Worm (Caenorhabditis elegans) whole organism, L2 larva: ENCODE results near the gene nekl-4.

Experiments
- C34F6.9 ChIP-seq: fragments of 150-350 bp; optimal IDR thresholded peaks from 2 replicates; lab custom pipeline; 2014; ENCODE audit warnings: missing biosample characterization, missing genetic modification characterization
- F13H6.1 ChIP-seq: sonication (generic microtip); optimal IDR thresholded peaks from 2 replicates; lab custom pipeline; 2016; ENCODE audit warnings: missing genetic modification characterization, missing compliant biosample characterization
- R02D3.7 ChIP-seq: fragments of 150-350 bp; optimal IDR thresholded peaks from 2 replicates; lab custom pipeline; 2014; ENCODE audit warnings: missing biosample characterization, missing genetic modification characterization
- Y55F3AM.14 ChIP-seq: fragments of 200-800 bp; sonication (Bioruptor generic); optimal IDR thresholded peaks from 2 replicates; lab custom pipeline; 2018; ENCODE audit warnings: mild to moderate bottlenecking, missing genetic modification characterization, missing compliant biosample characterization
- ZK546.5 ChIP-seq: sonication (generic microtip); optimal IDR thresholded peaks from 2 replicates; lab custom pipeline; 2017; ENCODE audit warnings: missing biosample characterization, missing genetic modification characterization
- alr-1 ChIP-seq: fragments of 150-350 bp; optimal IDR thresholded peaks from 2 replicates; lab custom pipeline; 2014; ENCODE audit warnings: missing biosample characterization, missing genetic modification characterization
- aly-2 ChIP-seq: fragments of 150-350 bp; optimal IDR thresholded peaks from 2 replicates; lab custom pipeline; 2014; ENCODE audit warnings: missing biosample characterization, missing genetic modification characterization
- ama-1 ChIP-seq: fragments of 150-350 bp; optimal IDR thresholded peaks from 2 replicates; lab custom pipeline; 2018; ENCODE audit warnings: inconsistent platforms
- blmp-1 ChIP-seq: sonication (generic microtip); optimal IDR thresholded peaks from 2 replicates; lab custom pipeline; 2017; ENCODE audit warnings: missing genetic modification characterization, mild to moderate bottlenecking, missing compliant biosample characterization, antibody characterized with exemption, moderate library complexity; ENCODE audit not compliant: insufficient read depth
- crh-2 ChIP-seq: sonication (generic microtip); optimal IDR thresholded peaks from 2 replicates; lab custom pipeline; 2017; ENCODE audit warnings: missing biosample characterization, missing genetic modification characterization
- dmd-4 ChIP-seq: sonication (generic microtip); optimal IDR thresholded peaks from 2 replicates; lab custom pipeline; 2017; ENCODE audit warnings: missing biosample characterization, missing genetic modification characterization
- egl-27 ChIP-seq: sonication (generic microtip); optimal IDR thresholded peaks from 3 replicates; lab custom pipeline; 2017; ENCODE audit warnings: missing biosample characterization, missing genetic modification reagents, missing genetic modification characterization
- elt-1 ChIP-seq: fragments of 150-350 bp; optimal IDR thresholded peaks from 2 replicates; lab custom pipeline; 2014; ENCODE audit warnings: missing biosample characterization, missing genetic modification characterization
- fos-1 ChIP-seq: fragments of 150-350 bp; optimal IDR thresholded peaks from 2 replicates; lab custom pipeline; 2014; ENCODE audit warnings: missing biosample characterization, missing genetic modification characterization
- gmeb-1 ChIP-seq: fragments of 150-350 bp; optimal IDR thresholded peaks from 2 replicates; lab custom pipeline; 2014; ENCODE audit warnings: missing biosample characterization, missing genetic modification characterization
- lin-11 ChIP-seq: fragments of 150-350 bp; sonication (generic microtip); optimal IDR thresholded peaks from 2 replicates; lab custom pipeline; 2014; ENCODE audit warnings: missing biosample characterization, missing genetic modification characterization, inconsistent platforms, mixed read lengths
- lin-13 ChIP-seq: fragments of 150-350 bp; optimal IDR thresholded peaks from 2 replicates; lab custom pipeline; 2014; ENCODE audit warnings: missing biosample characterization, missing genetic modification reagents, missing genetic modification characterization
- lin-39 ChIP-seq: fragments of 150-350 bp; optimal IDR thresholded peaks from 2 replicates; lab custom pipeline; 2014; ENCODE audit warnings: missing biosample characterization, missing genetic modification reagents, missing genetic modification characterization
- lsy-2 ChIP-seq, 2 experiments: fragments of 150-350 bp in 1 of 2; sonication (generic microtip) in 1 of 2; optimal IDR thresholded peaks; 2 replicates each; lab custom pipeline; 2014 to 2017; ENCODE audit warnings: missing biosample characterization in 2 of 2, missing genetic modification characterization in 2 of 2
- mab-5 ChIP-seq: fragments of 150-350 bp; optimal IDR thresholded peaks from 2 replicates; lab custom pipeline; 2014; ENCODE audit warnings: missing biosample characterization, missing genetic modification characterization
- mbf-1 ChIP-seq: sonication (generic microtip); optimal IDR thresholded peaks from 2 replicates; lab custom pipeline; 2017; ENCODE audit warnings: missing biosample characterization, missing genetic modification characterization
- nhr-10 ChIP-seq: sonication (generic microtip); optimal IDR thresholded peaks from 2 replicates; lab custom pipeline; 2017; ENCODE audit warnings: missing biosample characterization, missing genetic modification characterization
- nhr-129 ChIP-seq: fragments of 150-350 bp; optimal IDR thresholded peaks from 2 replicates; lab custom pipeline; 2014; ENCODE audit warnings: missing biosample characterization, missing genetic modification characterization
- nhr-21 ChIP-seq: fragments of 150-350 bp; optimal IDR thresholded peaks from 2 replicates; lab custom pipeline; 2014; ENCODE audit warnings: missing biosample characterization, missing genetic modification characterization
- nhr-23 ChIP-seq: fragments of 150-350 bp; optimal IDR thresholded peaks from 2 replicates; lab custom pipeline; 2014; ENCODE audit warnings: missing biosample characterization, missing genetic modification reagents, missing genetic modification characterization
- nhr-237 ChIP-seq: fragments of 150-350 bp; optimal IDR thresholded peaks from 2 replicates; lab custom pipeline; 2014; ENCODE audit warnings: missing biosample characterization, missing genetic modification characterization
- nhr-25 ChIP-seq: fragments of 150-350 bp; sonication (generic microtip); optimal IDR thresholded peaks from 3 replicates; lab custom pipeline; 2014; ENCODE audit warnings: missing biosample characterization, missing genetic modification characterization
- nhr-6 ChIP-seq: fragments of 150-350 bp; optimal IDR thresholded peaks from 2 replicates; lab custom pipeline; 2014; ENCODE audit warnings: missing biosample characterization, missing genetic modification characterization
- nhr-77 ChIP-seq: fragments of 150-350 bp; optimal IDR thresholded peaks from 2 replicates; lab custom pipeline; 2014; ENCODE audit warnings: missing biosample characterization, missing genetic modification characterization
- peb-1 ChIP-seq: fragments of 150-350 bp; optimal IDR thresholded peaks from 2 replicates; lab custom pipeline; 2014; ENCODE audit warnings: missing biosample characterization, missing genetic modification characterization
- skn-1 ChIP-seq: sonication (generic microtip); optimal IDR thresholded peaks from 2 replicates; lab custom pipeline; 2017; ENCODE audit warnings: missing biosample characterization, missing genetic modification characterization
- sma-3 ChIP-seq: sonication (generic microtip); optimal IDR thresholded peaks from 2 replicates; lab custom pipeline; 2016; ENCODE audit warnings: missing genetic modification reagents, missing genetic modification characterization, missing compliant biosample characterization
- sma-9 ChIP-seq, 2 experiments: fragments of 150-350 bp in 1 of 2; sonication (generic microtip) in 1 of 2; optimal IDR thresholded peaks; 2 replicates each; lab custom pipeline; 2014 to 2016; ENCODE audit warnings: missing genetic modification characterization in 2 of 2, mild to moderate bottlenecking in 1 of 2, missing biosample characterization in 1 of 2, missing compliant biosample characterization in 1 of 2, missing genetic modification reagents in 1 of 2, moderate library complexity in 1 of 2
- snpc-4 ChIP-seq: fragments of 150-350 bp; optimal IDR thresholded peaks from 2 replicates; lab custom pipeline; 2014; ENCODE audit warnings: missing biosample characterization, missing genetic modification characterization
- unc-39 ChIP-seq: fragments of 150-350 bp; optimal IDR thresholded peaks from 2 replicates; lab custom pipeline; 2014; ENCODE audit warnings: missing biosample characterization, missing genetic modification characterization
- unc-55 ChIP-seq: fragments of 150-350 bp; sonication (generic microtip); optimal IDR thresholded peaks from 3 replicates; lab custom pipeline; 2014; ENCODE audit warnings: missing biosample characterization, missing genetic modification reagents, missing genetic modification characterization
- unc-62 ChIP-seq: fragments of 150-350 bp; optimal IDR thresholded peaks from 2 replicates; lab custom pipeline; 2014; ENCODE audit warnings: missing biosample characterization, missing genetic modification reagents, missing genetic modification characterization
- zag-1 ChIP-seq: fragments of 150-350 bp; optimal IDR thresholded peaks from 2 replicates; lab custom pipeline; 2014; ENCODE audit warnings: missing biosample characterization, missing genetic modification characterization
- ztf-1 ChIP-seq: fragments of 200-800 bp; sonication (Bioruptor generic); conservative IDR thresholded peaks from 2 replicates; pipeline ENCODE4 v1.3.6; 2022; ENCODE audit warnings: missing genetic modification characterization, missing compliant biosample characterization
- ztf-4 ChIP-seq: fragments of 150-350 bp; optimal IDR thresholded peaks from 2 replicates; lab custom pipeline; 2014; ENCODE audit warnings: missing biosample characterization, missing genetic modification characterization

The nekl-4 gene

DNA sequence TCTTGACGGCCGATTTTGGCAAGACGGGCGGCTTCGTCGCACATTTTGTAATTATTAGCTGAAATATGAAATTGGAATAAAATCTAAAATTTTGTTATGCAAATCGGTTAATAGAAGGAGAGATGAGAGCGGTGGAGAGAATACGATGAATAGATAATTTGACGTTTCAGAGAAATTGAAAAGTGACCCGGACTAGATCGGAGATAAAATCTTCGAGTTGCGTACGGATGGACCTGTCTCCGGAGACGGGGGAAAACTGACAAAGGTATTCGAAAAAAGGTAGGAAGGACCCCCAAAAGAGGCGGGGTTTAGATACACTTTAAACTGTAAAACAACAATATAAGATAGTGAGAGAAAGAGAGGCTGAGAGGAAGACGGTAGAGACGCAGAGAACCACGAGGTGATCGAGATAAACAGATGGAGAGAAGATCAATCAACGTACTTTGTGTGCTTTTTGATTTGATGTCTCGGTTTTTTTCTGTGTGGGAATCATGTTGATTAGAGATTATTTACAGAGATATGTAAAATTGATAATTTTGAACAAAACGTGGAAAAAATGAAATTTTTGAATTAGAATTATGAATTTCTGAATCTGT, 34.8 kb upstream of the nekl-4 start, which contains the start of gene F09F7.6 (continued):
- no peak for TF ChIP-seq nhr-10 (tag; lab: Kevin White, UChicago)
- peak; percentile 51 for TF ChIP-seq fos-1 (tag; lab: Kevin White, UChicago)
- TF ChIP-seq snpc-4 (tag; lab: Kevin White, UChicago): no peak
- TF ChIP-seq skn-1: no peak
- no peak for TF ChIP-seq R02D3.7 (tag; lab: Kevin White, UChicago)
- peak; percentile 40 for TF ChIP-seq elt-1 (tag; lab: Kevin White, UChicago)
- no peak for TF ChIP-seq lin-11 (tag; lab: Kevin White, UChicago)

DNA sequence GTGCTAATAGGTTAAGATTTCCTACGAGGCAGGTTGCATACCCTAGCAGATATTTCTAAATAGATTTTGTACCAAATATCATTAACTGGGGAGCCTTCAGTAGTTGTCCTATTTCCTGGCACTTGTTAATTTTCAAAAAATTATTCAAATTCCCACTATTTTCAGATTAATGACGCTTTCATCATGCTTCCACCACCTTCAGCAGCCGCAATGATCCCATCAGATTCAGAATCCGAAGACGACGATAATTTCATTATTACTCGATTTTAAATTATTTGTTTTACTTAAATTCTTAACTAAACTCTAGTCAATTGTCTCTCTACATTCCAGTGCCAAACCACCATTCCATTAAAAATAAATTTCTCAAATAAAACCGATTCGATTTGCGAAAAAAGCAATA, 33.5 kb upstream of the nekl-4 start:
- TF ChIP-seq peb-1 (no peak), crh-2 (peak; percentile 8), ZK546.5 (tag; lab: Kevin White, UChicago) (no peak), elt-1 (tag; lab: Kevin White, UChicago) (no peak), nhr-25 (no peak), sma-9 (GFP tag; optimal IDR thresholded peaks at IDR 0.05; lab: Kevin White, UChicago) (no peak), sma-9 (tag; optimal IDR thresholded peaks at IDR 0.05; lab: Kevin White, UChicago) (no peak), zag-1 (tag; lab: Kevin White, UChicago) (no peak), ztf-4 (tag; lab: Kevin White, UChicago) (peak; percentile 46), nhr-10 (tag; lab: Kevin White, UChicago) (no peak), alr-1 (tag; lab: Kevin White, UChicago) (no peak), egl-27 (tag; lab: Kevin White, UChicago) (no peak), nhr-77 (tag; lab: Kevin White, UChicago) (no peak), ama-1 (lab: Kevin White, UChicago) (peak; percentile 79), gmeb-1 (tag; lab: Kevin White, UChicago) (no peak), nhr-237 (tag; lab: Kevin White, UChicago) (no peak), aly-2 (tag; lab: Kevin White, UChicago) (no peak), lsy-2 (tag; optimal IDR thresholded peaks at IDR 0.05; lab: Kevin White, UChicago) (peak in 1 of 2 experiments; percentile 19), lin-13 (GFP tag; lab: Kevin White, UChicago) (peak; percentile 31), lin-39 (tag; lab: Kevin White, UChicago) (no peak), unc-39 (tag; lab: Kevin White, UChicago) (no peak), C34F6.9 (no peak), nhr-6 (tag; lab: Kevin White, UChicago) (no peak), dmd-4 (no peak), unc-62 (GFP tag; lab: Kevin White, UChicago) (no peak), nhr-23 (tag; lab: Kevin White, UChicago) (no peak), R02D3.7 (tag; lab: Kevin White, UChicago) (no peak), mab-5 (tag; lab: Kevin White, UChicago) (no peak), Y55F3AM.14 (no peak), ztf-1 (GFP tag; lab: Robert Waterston, UW) (no peak), nhr-129 (tag; lab: Kevin White, UChicago) (peak; percentile 26), sma-3 (GFP tag; lab: Kevin White, UChicago) (peak; percentile 24), unc-55 (GFP tag; lab: Kevin White, UChicago) (no peak), mbf-1 (tag; lab: Kevin White, UChicago) (no peak)
- TF ChIP-seq, all 48 proteins: peak for 7

- no peak for TF ChIP-seq skn-1
- no peak for TF ChIP-seq F13H6.1 (tag; lab: Kevin White, UChicago)
- TF ChIP-seq Y55F3AM.14: no peak
- TF ChIP-seq sma-3 (GFP tag; lab: Kevin White, UChicago): peak; percentile 6
- peak; percentile 31 for TF ChIP-seq blmp-1 (tag; lab: Kevin White, UChicago)
- no peak for TF ChIP-seq unc-39 (tag; lab: Kevin White, UChicago)
- peak; percentile 38 for TF ChIP-seq nhr-129 (tag; lab: Kevin White, UChicago)
- TF ChIP-seq nhr-21 (tag; lab: Kevin White, UChicago): peak; percentile 34
- peak; percentile 29 for TF ChIP-seq fos-1 (tag; lab: Kevin White, UChicago)
- no peak for TF ChIP-seq crh-2
- TF ChIP-seq nhr-10 (tag; lab: Kevin White, UChicago): no peak
- TF ChIP-seq nhr-77 (tag; lab: Kevin White, UChicago): no peak
- TF ChIP-seq nhr-25: peak; percentile 44
- peak; percentile 24 for TF ChIP-seq sma-9 (GFP tag; optimal IDR thresholded peaks at IDR 0.05; lab: Kevin White, UChicago)
- TF ChIP-seq sma-9 (tag; optimal IDR thresholded peaks at IDR 0.05; lab: Kevin White, UChicago): no peak
These were observed 32.9 kb upstream of the nekl-4 start for ce11 chrIII:5550193-5550592.
